Worm (Caenorhabditis elegans): ENCODE results near the gene acs-19.

The acs-19 gene

ce11 chrIII:3820134-3820533, 44.2 kb upstream of the acs-19 start (continued):
- TF ChIP-seq xnd-1 (tag; optimal IDR thresholded peaks at IDR 0.05): no peak
- no peak for TF ChIP-seq rec-8 (tag; optimal IDR thresholded peaks at IDR 0.05)
- 0 out of 2 replicates have a peak, but pooled peaks have one; percentile 40 for TF ChIP-seq ztf-6 (GFP tag; IDR thresholded peaks at IDR 0.05)
- no peak for TF ChIP-seq snpc-3.4 (tag; optimal IDR thresholded peaks at IDR 0.05)
- no peak for TF ChIP-seq ccch-3 (GFP tag; optimal IDR thresholded peaks at IDR 0.05)
- TF ChIP-seq attf-5 (GFP tag; optimal IDR thresholded peaks at IDR 0.05): peak; percentile 82
- TF ChIP-seq pha-4 (tag; optimal IDR thresholded peaks at IDR 0.05): no peak
- TF ChIP-seq ceh-79 (tag; optimal IDR thresholded peaks at IDR 0.05): no peak
- no peak for TF ChIP-seq Y53G8AR.9 (GFP tag; conservative IDR thresholded peaks at IDR 0.05)
- TF ChIP-seq cebp-2 (GFP tag; IDR thresholded peaks at IDR 0.05): no peak
- no peak for TF ChIP-seq ekl-4 (GFP tag; IDR thresholded peaks at IDR 0.05)
- no peak for TF ChIP-seq ztf-25 (GFP tag; IDR thresholded peaks at IDR 0.05)
- no peak for TF ChIP-seq sptf-2 (GFP tag; optimal IDR thresholded peaks at IDR 0.05)
- no peak for TF ChIP-seq Y56A3A.18 (GFP tag; IDR thresholded peaks at IDR 0.05)
- TF ChIP-seq snpc-4 (GFP tag; optimal IDR thresholded peaks at IDR 0.05): no peak
- TF ChIP-seq snpc-4 (tag; optimal IDR thresholded peaks at IDR 0.05): peak in 3 of 4 experiments; percentile 8 to 67 (median 36)

ce11 chrIII:3821969-3822453, 42.3 kb upstream of the acs-19 start, which contains the start of gene amx-1:
Gene amx-1 (plus strand): TSS chrIII:3822403.
- TF ChIP-seq zfh-2 (GFP tag; conservative IDR thresholded peaks at IDR 0.05) (no peak), F57A8.1 (GFP tag; optimal IDR thresholded peaks at IDR 0.05) (no peak), Y56A3A.18 (GFP tag; IDR thresholded peaks at IDR 0.05) (no peak), hmg-1.2 (GFP tag; IDR thresholded peaks at IDR 0.05) (peak; percentile 59; the same call in 1 of the 2 replicates), die-1 (tag; optimal IDR thresholded peaks at IDR 0.05) (no peak), hsf-1 (GFP tag; IDR thresholded peaks at IDR 0.05) (no peak), tbp1 (GFP tag; optimal IDR thresholded peaks at IDR 0.05) (no peak)

ce11 chrIII:3829105-3829504, 35.2 kb upstream of the acs-19 start, which contains the start of gene cnnm-5:
Gene cnnm-5 (minus strand): TSS chrIII:3829205.
- TF ChIP-seq mcd-1 (GFP tag; IDR thresholded peaks at IDR 0.05): no peak
- no peak for TF ChIP-seq D2030.7 (GFP tag; IDR thresholded peaks at IDR 0.05)
- no peak for TF ChIP-seq attf-5 (GFP tag; optimal IDR thresholded peaks at IDR 0.05)

ce11 chrIII:3831381-3831780, 32.9 kb upstream of the acs-19 start, which contains the start of gene C36A4.10:
Gene C36A4.10 (minus strand): TSS chrIII:3831481.
- TF ChIP-seq chd-7 (tag; optimal IDR thresholded peaks at IDR 0.05): no peak
- TF ChIP-seq sdz-38 (tag; optimal IDR thresholded peaks at IDR 0.05): no peak
- TF ChIP-seq ztf-6 (GFP tag; IDR thresholded peaks at IDR 0.05): no peak
- no peak for TF ChIP-seq sea-2 (GFP tag; IDR thresholded peaks at IDR 0.05)
- TF ChIP-seq ceh-40 (GFP tag; IDR thresholded peaks at IDR 0.05): no peak
- TF ChIP-seq attf-3 (GFP tag; conservative IDR thresholded peaks at IDR 0.05): no peak
- TF ChIP-seq unc-62 (GFP tag; optimal IDR thresholded peaks at IDR 0.05): no peak
- no peak for TF ChIP-seq lin-40 (tag; optimal IDR thresholded peaks at IDR 0.05)
- no peak for TF ChIP-seq F23B12.7 (tag; optimal IDR thresholded peaks at IDR 0.05; ENCODE audit: insufficient read depth)

ce11 chrIII:3831798-3832197, 32.5 kb upstream of the acs-19 start:
- TF ChIP-seq fkh-3 (tag; optimal IDR thresholded peaks at IDR 0.05): no peak
- no peak for TF ChIP-seq ZK185.1 (tag; optimal IDR thresholded peaks at IDR 0.05; ENCODE audit: poor library complexity, severe bottlenecking)
- no peak for TF ChIP-seq attf-6 (GFP tag; IDR thresholded peaks at IDR 0.05)
- TF ChIP-seq tlf-1 (GFP tag; optimal IDR thresholded peaks at IDR 0.05): no peak
- no peak for TF ChIP-seq B0019.2 (GFP tag; conservative IDR thresholded peaks at IDR 0.05)
- TF ChIP-seq lsl-1 (GFP tag; optimal IDR thresholded peaks at IDR 0.05): no peak
- TF ChIP-seq efl-1 (GFP tag; optimal IDR thresholded peaks at IDR 0.05): no peak
- no peak for TF ChIP-seq ceh-58 (GFP tag; IDR thresholded peaks at IDR 0.05)
- TF ChIP-seq F52B5.7 (tag; optimal IDR thresholded peaks at IDR 0.05): no peak
- no peak for TF ChIP-seq nhr-90 (tag; optimal IDR thresholded peaks at IDR 0.05)
- TF ChIP-seq K12H6.12 (tag; optimal IDR thresholded peaks at IDR 0.05): no peak
- no peak for TF ChIP-seq hrde-1 (tag; optimal IDR thresholded peaks at IDR 0.05; ENCODE audit: borderline replicate concordance)
